Worm (Caenorhabditis elegans): Measurements from ENCODE around the gene rad-51.

Gene rad-51

ce11 chrIV:10284194-10284910 is at the start of gene rad-51:
rad-51 (minus strand) TSS chrIV:10284244.
- TF ChIP-seq hlh-4 (tag; optimal IDR thresholded peaks at IDR 0.05) (no peak), blmp-1 (tag; optimal IDR thresholded peaks at IDR 0.05) (peak; percentile 48), ceh-88 (GFP tag; IDR thresholded peaks at IDR 0.05) (no peak), lin-14 (GFP tag; optimal IDR thresholded peaks at IDR 0.05) (peak; percentile 97), jun-1 (tag; optimal IDR thresholded peaks at IDR 0.05) (peak; percentile 45), nhr-85 (tag) (peak; percentile 1), skn-1 (tag; optimal IDR thresholded peaks at IDR 0.05) (peak; percentile 46), nhr-20 (tag; optimal IDR thresholded peaks at IDR 0.05) (peak; percentile 64), nhr-90 (tag; optimal IDR thresholded peaks at IDR 0.05; ENCODE audit: poor library complexity) (peak; percentile 17), hlh-17 (GFP tag; optimal IDR thresholded peaks at IDR 0.05; ENCODE audit: borderline replicate concordance) (no peak), zip-4 (GFP tag; optimal IDR thresholded peaks at IDR 0.05) (no peak), grh-1 (GFP tag; IDR thresholded peaks at IDR 0.05) (no peak), sup-37 (GFP tag; optimal IDR thresholded peaks at IDR 0.05) (no peak), aly-2 (tag; optimal IDR thresholded peaks at IDR 0.05) (no peak), elt-3 (tag; optimal IDR thresholded peaks at IDR 0.05) (peak in 1 of 6 experiments; percentile 6), fkh-10 (GFP tag; optimal IDR thresholded peaks at IDR 0.05) (peak; percentile 2), pax-3 (tag; optimal IDR thresholded peaks at IDR 0.05) (no peak), hpl-2 (GFP tag; optimal IDR thresholded peaks at IDR 0.05) (no peak), lsy-2 (tag; optimal IDR thresholded peaks at IDR 0.05) (peak; percentile 48 to 79), snu-23 (GFP tag; optimal IDR thresholded peaks at IDR 0.05) (peak; percentile 72), ceh-63 (GFP tag; optimal IDR thresholded peaks at IDR 0.05) (no peak), rnt-1 (tag; optimal IDR thresholded peaks at IDR 0.05) (peak; percentile 59), sox-4 (tag; optimal IDR thresholded peaks at IDR 0.05) (no peak), sptf-1 (tag; optimal IDR thresholded peaks at IDR 0.05) (no peak), ztf-11 (tag; optimal IDR thresholded peaks at IDR 0.05) (no peak), lin-35 (GFP tag; optimal IDR thresholded peaks at IDR 0.05) (peak; percentile 89 to 93), pag-3 (tag; optimal IDR thresholded peaks at IDR 0.05; ENCODE audit: borderline replicate concordance, insufficient read depth) (peak; percentile 34), C16A3.4 (tag; optimal IDR thresholded peaks at IDR 0.05) (peak; percentile 39), nhr-71 (tag; optimal IDR thresholded peaks at IDR 0.05) (peak; percentile 68), egl-13 (tag; optimal IDR thresholded peaks at IDR 0.05) (no peak), alr-1 (tag; optimal IDR thresholded peaks at IDR 0.05; ENCODE audit: borderline replicate concordance) (no peak), snpc-4 (tag; optimal IDR thresholded peaks at IDR 0.05) (no peak), fkh-4 (tag; optimal IDR thresholded peaks at IDR 0.05; ENCODE audit: borderline replicate concordance) (no peak), mdl-1 (tag; optimal IDR thresholded peaks at IDR 0.05) (peak in 1 of 2 experiments; percentile 76), ceh-8 (GFP tag; optimal IDR thresholded peaks at IDR 0.05) (peak; percentile 16), lin-15B (tag; optimal IDR thresholded peaks at IDR 0.05) (peak; percentile 69), fos-1 (tag; optimal IDR thresholded peaks at IDR 0.05) (no peak), unc-62 (GFP tag; optimal IDR thresholded peaks at IDR 0.05) (no peak), elt-2 (tag; optimal IDR thresholded peaks at IDR 0.05) (peak; percentile 25), nhr-11 (tag; optimal IDR thresholded peaks at IDR 0.05) (no peak), lin-13 (GFP tag; optimal IDR thresholded peaks at IDR 0.05) (peak; percentile 10), nhr-84 (tag; optimal IDR thresholded peaks at IDR 0.05) (no peak), nhr-28 (tag; optimal IDR thresholded peaks at IDR 0.05) (no peak), unc-86 (tag; optimal IDR thresholded peaks at IDR 0.05) (peak; percentile 32), pqm-1 (tag; optimal IDR thresholded peaks at IDR 0.05) (no peak), nhr-47 (tag; optimal IDR thresholded peaks at IDR 0.05) (no peak), mab-9 (GFP tag; IDR thresholded peaks at IDR 0.05) (no peak), dpl-1 (GFP tag; optimal IDR thresholded peaks at IDR 0.05) (peak; percentile 78 to 89 (median 81)), lir-3 (tag; optimal IDR thresholded peaks at IDR 0.05; ENCODE audit: poor library complexity) (peak; percentile 5), nhr-237 (tag; optimal IDR thresholded peaks at IDR 0.05) (no peak)

Data from whole organism, L1 larva.